Fruit fly (Drosophila melanogaster) whole organism, embryonic: Measurements from ENCODE around the gene Arfip.
A peak's percentile ranks its signal among the peaks of the same experiment; 100 is the strongest.

Experiments used
- Adf1 ChIP-seq: fragments of 200-800 bp; sonication (Bioruptor generic); IDR thresholded peaks from 2 replicates; pipeline ENCODE4 v1.3.6; 2022; ENCODE audit warnings: missing biosample characterization, missing genetic modification characterization
- Antp ChIP-seq: fragments of 200-800 bp; sonication (Bioruptor generic); optimal IDR thresholded peaks from 3 replicates; lab custom pipeline; 2016; ENCODE audit warnings: missing biosample characterization, missing genetic modification characterization
- Asciz ChIP-seq: fragments of 200-800 bp; sonication (Bioruptor generic); optimal IDR thresholded peaks from 2 replicates; lab custom pipeline; 2017; ENCODE audit warnings: missing biosample characterization, mild to moderate bottlenecking, missing genetic modification characterization, missing genetic modification reagents
- Atf6 ChIP-seq: fragments of 200-800 bp; sonication (Bioruptor generic); IDR thresholded peaks from 2 replicates; pipeline ENCODE4 v1.3.6; 2022; ENCODE audit warnings: missing biosample characterization, missing genetic modification characterization
- Bgb ChIP-seq: fragments of 200-800 bp; sonication (Bioruptor generic); IDR thresholded peaks from 2 replicates; pipeline ENCODE4 v1.3.6; 2022; ENCODE audit warnings: missing biosample characterization, missing genetic modification characterization; ENCODE audit not compliant: partially characterized antibody
- CG12104 ChIP-seq: fragments of 200-800 bp; sonication (Bioruptor generic); optimal IDR thresholded peaks from 3 replicates; lab custom pipeline; 2016; ENCODE audit warnings: missing biosample characterization, missing genetic modification characterization
- CG12659 ChIP-seq: fragments of 200-800 bp; sonication (Bioruptor generic); optimal IDR thresholded peaks from 3 replicates; lab custom pipeline; 2017; ENCODE audit warnings: mild to moderate bottlenecking, missing biosample characterization, missing genetic modification reagents, missing genetic modification characterization
- CG13287 ChIP-seq: fragments of 200-800 bp; sonication (Bioruptor generic); IDR thresholded peaks from 2 replicates; pipeline ENCODE4 v1.3.6; 2022; ENCODE audit warnings: missing biosample characterization, missing genetic modification characterization; ENCODE audit not compliant: partially characterized antibody
- CG13424 ChIP-seq: fragments of 200-800 bp; sonication (Bioruptor generic); optimal IDR thresholded peaks from 2 replicates; lab custom pipeline; 2019; ENCODE audit warnings: missing biosample characterization, mild to moderate bottlenecking, missing genetic modification characterization, moderate library complexity
- CG17385 ChIP-seq: fragments of 200-800 bp; sonication (Bioruptor generic); optimal IDR thresholded peaks from 3 replicates; lab custom pipeline; 2018; ENCODE audit warnings: missing biosample characterization, mild to moderate bottlenecking, missing genetic modification characterization
- CG17802 ChIP-seq: fragments of 200-800 bp; sonication (Bioruptor generic); optimal IDR thresholded peaks from 2 replicates; lab custom pipeline; 2018; ENCODE audit warnings: missing biosample characterization, mild to moderate bottlenecking, missing genetic modification characterization, moderate library complexity
- CG1792 ChIP-seq: fragments of 200-800 bp; sonication (Bioruptor generic); optimal IDR thresholded peaks from 2 replicates; lab custom pipeline; 2016; ENCODE audit warnings: missing biosample characterization, missing genetic modification characterization
- CG18262 ChIP-seq: fragments of 200-800 bp; optimal IDR thresholded peaks from 3 replicates; lab custom pipeline; 2019; ENCODE audit warnings: missing biosample characterization, mild to moderate bottlenecking, missing genetic modification characterization, moderate library complexity
- CG7786 ChIP-seq: fragments of 200-800 bp; sonication (Bioruptor generic); optimal IDR thresholded peaks from 2 replicates; lab custom pipeline; 2016; ENCODE audit warnings: missing biosample characterization, missing genetic modification characterization
- CG9876 ChIP-seq: fragments of 200-800 bp; sonication (Bioruptor generic); optimal IDR thresholded peaks from 2 replicates; lab custom pipeline; 2016; ENCODE audit warnings: missing biosample characterization, missing genetic modification characterization
- CoRest ChIP-seq: fragments of 200-800 bp; sonication (Bioruptor generic); optimal IDR thresholded peaks from 3 replicates; lab custom pipeline; 2018; ENCODE audit warnings: missing biosample characterization, mild to moderate bottlenecking, missing genetic modification characterization, moderate library complexity
- D ChIP-seq, 2 experiments: fragments of 200-800 bp in 1 of 2; fragments of >200 bp in 1 of 2; sonication (Bioruptor generic) in 1 of 2; optimal IDR thresholded peaks; 2 replicates in 1 of 2; 3 replicates in 1 of 2; lab custom pipeline; 2017; ENCODE audit warnings: mild to moderate bottlenecking in 1 of 2, missing biosample characterization in 1 of 2, missing genetic modification characterization in 1 of 2, missing genetic modification reagents in 1 of 2
- Deaf1 ChIP-seq: fragments of 200-800 bp; optimal IDR thresholded peaks from 3 replicates; lab custom pipeline; 2019; ENCODE audit warnings: missing biosample characterization, mild to moderate bottlenecking, missing genetic modification characterization, moderate library complexity
- Dfd ChIP-seq, 2 experiments: fragments of >200 bp; optimal IDR thresholded peaks; 2 replicates each; lab custom pipeline; 2017; ENCODE audit warnings: missing biosample characterization in 2 of 2, missing genetic modification characterization in 2 of 2
- Dll ChIP-seq: fragments of 200-800 bp; sonication (Bioruptor generic); IDR thresholded peaks from 4 replicates; pipeline ENCODE4 v1.3.6; 2022; ENCODE audit warnings: missing biosample characterization, missing genetic modification characterization; ENCODE audit not compliant: partially characterized antibody
- Doc2 ChIP-seq: fragments of 200-800 bp; sonication (Bioruptor generic); IDR thresholded peaks from 2 replicates; pipeline ENCODE4 v1.3.6; 2022; ENCODE audit warnings: missing biosample characterization, missing genetic modification characterization
- Dp ChIP-seq: fragments of 200-800 bp; sonication (Bioruptor generic); optimal IDR thresholded peaks from 2 replicates; lab custom pipeline; 2018; ENCODE audit warnings: missing biosample characterization, mild to moderate bottlenecking, missing genetic modification characterization, moderate library complexity
- HmgD ChIP-seq: fragments of 200-800 bp; sonication (Bioruptor generic); optimal IDR thresholded peaks from 3 replicates; lab custom pipeline; 2016; ENCODE audit warnings: missing biosample characterization, missing genetic modification characterization
- Hsf ChIP-seq: fragments of 200-800 bp; sonication (Bioruptor generic); optimal IDR thresholded peaks from 3 replicates; lab custom pipeline; 2016; ENCODE audit warnings: missing biosample characterization, missing genetic modification characterization
- MBD-R2 ChIP-seq: fragments of 200-800 bp; sonication (Bioruptor generic); IDR thresholded peaks from 2 replicates; pipeline ENCODE4 v1.3.6; 2022; ENCODE audit warnings: missing biosample characterization, missing genetic modification characterization
- MESR4 ChIP-seq: fragments of 200-800 bp; sonication (Bioruptor generic); optimal IDR thresholded peaks from 2 replicates; lab custom pipeline; 2018; ENCODE audit warnings: missing biosample characterization, mild to moderate bottlenecking, missing genetic modification characterization, moderate library complexity
- Myb ChIP-seq: fragments of 200-800 bp; sonication (Bioruptor generic); optimal IDR thresholded peaks from 2 replicates; lab custom pipeline; 2016; ENCODE audit warnings: missing biosample characterization, missing genetic modification characterization
- NC2α ChIP-seq: fragments of 200-800 bp; sonication (Bioruptor generic); optimal IDR thresholded peaks from 2 replicates; lab custom pipeline; 2016; ENCODE audit warnings: missing biosample characterization, missing genetic modification characterization
- NC2β ChIP-seq: fragments of 200-800 bp; sonication (Bioruptor generic); optimal IDR thresholded peaks from 2 replicates; lab custom pipeline; 2016; ENCODE audit warnings: missing biosample characterization, missing genetic modification characterization
- Nf-YC ChIP-seq: fragments of 200-800 bp; optimal IDR thresholded peaks from 3 replicates; lab custom pipeline; 2019; ENCODE audit warnings: missing biosample characterization, mild to moderate bottlenecking, missing genetic modification characterization, moderate library complexity
- Pdp1 ChIP-seq, 2 experiments: fragments of 200-800 bp; sonication (Bioruptor generic); optimal IDR thresholded peaks; 3 replicates each; lab custom pipeline; 2016; ENCODE audit warnings: missing biosample characterization in 2 of 2, missing genetic modification characterization in 2 of 2, mild to moderate bottlenecking in 1 of 2, moderate library complexity in 1 of 2
- Taf1 ChIP-seq: fragments of 200-800 bp; sonication (Bioruptor generic); IDR thresholded peaks from 2 replicates; pipeline ENCODE4 v1.3.6; 2022; ENCODE audit warnings: missing biosample characterization, missing genetic modification characterization
- ac ChIP-seq: fragments of 200-800 bp; sonication (Bioruptor generic); optimal IDR thresholded peaks from 3 replicates; lab custom pipeline; 2017; ENCODE audit warnings: missing biosample characterization, mild to moderate bottlenecking, missing genetic modification characterization
- bbx ChIP-seq: fragments of 200-800 bp; sonication (Bioruptor generic); IDR thresholded peaks from 2 replicates; pipeline ENCODE4 v1.3.6; 2022; ENCODE audit warnings: missing biosample characterization, missing genetic modification characterization; ENCODE audit not compliant: partially characterized antibody
- crp ChIP-seq, 2 experiments: fragments of 200-800 bp; sonication (Bioruptor generic); optimal IDR thresholded peaks; 2 replicates in 1 of 2; 3 replicates in 1 of 2; lab custom pipeline; 2017; ENCODE audit warnings: missing biosample characterization in 2 of 2, missing genetic modification characterization in 2 of 2, mild to moderate bottlenecking in 1 of 2, moderate library complexity in 1 of 2
- da ChIP-seq: fragments of 200-800 bp; sonication (Bioruptor generic); optimal IDR thresholded peaks from 2 replicates; lab custom pipeline; 2016; ENCODE audit warnings: missing biosample characterization, missing genetic modification characterization
- dimm ChIP-seq: fragments of 200-800 bp; sonication (Bioruptor generic); IDR thresholded peaks from 2 replicates; pipeline ENCODE4 v1.3.6; 2022; ENCODE audit warnings: missing biosample characterization, missing genetic modification characterization
- eyg ChIP-seq: fragments of 200-800 bp; sonication (Bioruptor generic); optimal IDR thresholded peaks from 3 replicates; lab custom pipeline; 2016; ENCODE audit warnings: missing biosample characterization, missing genetic modification characterization
- fu2 ChIP-seq: fragments of 200-800 bp; sonication (Bioruptor generic); optimal IDR thresholded peaks from 2 replicates; lab custom pipeline; 2016; ENCODE audit warnings: missing biosample characterization, missing genetic modification characterization
- gfzf ChIP-seq: fragments of 200-800 bp; sonication (Bioruptor generic); optimal IDR thresholded peaks from 2 replicates; lab custom pipeline; 2016; ENCODE audit warnings: missing biosample characterization, mild to moderate bottlenecking, missing genetic modification characterization, moderate library complexity
- h ChIP-seq: fragments of >200 bp; optimal IDR thresholded peaks from 2 replicates; lab custom pipeline; 2017
- hb ChIP-seq: fragments of 200-800 bp; sonication (Bioruptor generic); IDR thresholded peaks from 3 replicates; pipeline ENCODE4 v1.3.6; 2022; ENCODE audit warnings: missing biosample characterization, missing genetic modification characterization; ENCODE audit not compliant: partially characterized antibody
- hbn ChIP-seq: fragments of 200-800 bp; sonication (Bioruptor generic); IDR thresholded peaks from 2 replicates; pipeline ENCODE4 v1.3.6; 2022; ENCODE audit warnings: missing biosample characterization, missing genetic modification characterization; ENCODE audit not compliant: partially characterized antibody
- lmd ChIP-seq: fragments of 200-800 bp; sonication (Bioruptor generic); IDR thresholded peaks from 2 replicates; pipeline ENCODE4 v1.3.6; 2022; ENCODE audit warnings: missing biosample characterization, missing genetic modification characterization
- sens ChIP-seq: fragments of 200-800 bp; sonication (Bioruptor generic); peaks from one replicate; lab custom pipeline; 2016; ENCODE audit warnings: missing biosample characterization, missing genetic modification characterization
- sna ChIP-seq: fragments of 200-800 bp; sonication (Bioruptor generic); IDR thresholded peaks from 2 replicates; pipeline ENCODE4 v1.3.6; 2022; ENCODE audit warnings: missing biosample characterization, missing genetic modification characterization; ENCODE audit not compliant: partially characterized antibody
- sug ChIP-seq: fragments of 200-800 bp; optimal IDR thresholded peaks from 2 replicates; lab custom pipeline; 2019; ENCODE audit warnings: missing biosample characterization, mild to moderate bottlenecking, missing genetic modification characterization, moderate library complexity
- trem ChIP-seq: fragments of 200-800 bp; optimal IDR thresholded peaks from 3 replicates; lab custom pipeline; 2019; ENCODE audit warnings: missing biosample characterization, mild to moderate bottlenecking, missing genetic modification characterization, moderate library complexity
- wor ChIP-seq: fragments of 200-800 bp; sonication (Bioruptor generic); IDR thresholded peaks from 2 replicates; pipeline ENCODE4 v1.3.6; 2022; ENCODE audit warnings: missing biosample characterization, missing genetic modification characterization

Gene Arfip

dm6 chr3R:11243951-11244660 is 9.3 kb upstream of the Arfip start, which contains the start of the genes CG17734 and CG5214 (continued):
- TF ChIP-seq HmgD (GFP tag; lab: Kevin White, UChicago) (peak; percentile 53), CG13287 (GFP tag; lab: Robert Waterston, UW) (peak; percentile 86), bbx (GFP tag; lab: Robert Waterston, UW) (peak; percentile 61), CoRest (tag; lab: Kevin White, UChicago) (peak; percentile 55), eyg (peak; percentile 33), ac (no peak), gfzf (GFP tag; lab: Kevin White, UChicago) (peak; percentile 84), sug (tag; lab: Kevin White, UChicago) (peak; percentile 58), NC2β (GFP tag; lab: Kevin White, UChicago) (no peak), trem (no peak), Adf1 (GFP tag; lab: Robert Waterston, UW) (peak; percentile 33; the same call in 1 of the 2 replicates), Deaf1 (tag; lab: Kevin White, UChicago) (peak; percentile 36), Dp (GFP tag; lab: Kevin White, UChicago) (peak; percentile 38), D (optimal IDR thresholded peaks at IDR 0.05; lab: Kevin White, UChicago) (no peak), D (GFP tag; optimal IDR thresholded peaks at IDR 0.05; lab: Kevin White, UChicago) (no peak), dimm (no peak), hbn (GFP tag; lab: Robert Waterston, UW) (peak; percentile 66), CG17802 (tag; lab: Kevin White, UChicago) (no peak), sens (GFP tag; lab: Kevin White, UChicago) (peak; percentile 72), fu2 (GFP tag; lab: Kevin White, UChicago) (peak; percentile 34), h (lab: Kevin White, UChicago) (no peak), sna (GFP tag; lab: Robert Waterston, UW) (peak; percentile 75), Taf1 (GFP tag; lab: Robert Waterston, UW) (no peak), Atf6 (GFP tag; lab: Robert Waterston, UW) (no peak; the same call in 1 of the 2 replicates), Bgb (peak; percentile 60), CG7786 (GFP tag; lab: Kevin White, UChicago) (no peak), Dfd (GFP tag; optimal IDR thresholded peaks at IDR 0.05; lab: Kevin White, UChicago) (no peak), CG9876 (GFP tag; lab: Kevin White, UChicago) (peak; percentile 10), Nf-YC (peak; percentile 42), Myb (GFP tag; lab: Kevin White, UChicago) (peak; percentile 54), Hsf (peak; percentile 44), MESR4 (GFP tag; lab: Kevin White, UChicago) (peak; percentile 63), CG12104 (no peak), MBD-R2 (peak; percentile 40; the same call in 1 of the 2 replicates), da (GFP tag; lab: Kevin White, UChicago) (no peak), Antp (no peak), CG13424 (tag; lab: Kevin White, UChicago) (peak; percentile 28), Doc2 (GFP tag; lab: Robert Waterston, UW) (no peak), CG17385 (GFP tag; lab: Kevin White, UChicago) (no peak), lmd (no peak), CG1792 (GFP tag; lab: Kevin White, UChicago) (peak; percentile 24), NC2α (GFP tag; lab: Kevin White, UChicago) (no peak), hb (GFP tag; lab: Robert Waterston, UW) (peak; percentile 30; the same call in 1 of the 3 replicates), CG12659 (GFP tag; lab: Kevin White, UChicago) (peak; percentile 86), crp (GFP tag; optimal IDR thresholded peaks at IDR 0.05; lab: Kevin White, UChicago) (peak in 1 of 2 experiments; percentile 72), Pdp1 (GFP tag; optimal IDR thresholded peaks at IDR 0.05; lab: Kevin White, UChicago) (peak in 1 of 2 experiments; percentile 99), Dll (GFP tag; lab: Robert Waterston, UW) (peak; percentile 87), wor (GFP tag; lab: Robert Waterston, UW) (no peak), CG18262 (tag; lab: Kevin White, UChicago) (no peak), Asciz (GFP tag; lab: Kevin White, UChicago) (no peak)
